Fruit fly (Drosophila melanogaster) whole organism: ENCODE data around the gene Polr2D.

Source experiments
- CG8478 ChIP-seq: fragments of >200 bp; optimal IDR thresholded peaks from 2 replicates; lab custom pipeline; 2018; ENCODE audit warnings: inconsistent platforms
- Dll ChIP-seq: fragments of >200 bp; optimal IDR thresholded peaks from 2 replicates; lab custom pipeline; 2017
- EcR ChIP-seq, 2 experiments: fragments of >200 bp; optimal IDR thresholded peaks; 2 replicates each; lab custom pipeline; 2017; ENCODE audit warnings: missing biosample characterization in 2 of 2, missing genetic modification characterization in 2 of 2, missing genetic modification reagents in 2 of 2
- pan ChIP-seq: fragments of >200 bp; optimal IDR thresholded peaks from 2 replicates; lab custom pipeline; 2017
- psq ChIP-seq: fragments of >200 bp; optimal IDR thresholded peaks from 2 replicates; lab custom pipeline; 2017
- usp ChIP-seq: fragments of >200 bp; optimal IDR thresholded peaks from 2 replicates; lab custom pipeline; 2017; ENCODE audit warnings: missing biosample characterization, missing genetic modification characterization, mixed read lengths

DNA sequence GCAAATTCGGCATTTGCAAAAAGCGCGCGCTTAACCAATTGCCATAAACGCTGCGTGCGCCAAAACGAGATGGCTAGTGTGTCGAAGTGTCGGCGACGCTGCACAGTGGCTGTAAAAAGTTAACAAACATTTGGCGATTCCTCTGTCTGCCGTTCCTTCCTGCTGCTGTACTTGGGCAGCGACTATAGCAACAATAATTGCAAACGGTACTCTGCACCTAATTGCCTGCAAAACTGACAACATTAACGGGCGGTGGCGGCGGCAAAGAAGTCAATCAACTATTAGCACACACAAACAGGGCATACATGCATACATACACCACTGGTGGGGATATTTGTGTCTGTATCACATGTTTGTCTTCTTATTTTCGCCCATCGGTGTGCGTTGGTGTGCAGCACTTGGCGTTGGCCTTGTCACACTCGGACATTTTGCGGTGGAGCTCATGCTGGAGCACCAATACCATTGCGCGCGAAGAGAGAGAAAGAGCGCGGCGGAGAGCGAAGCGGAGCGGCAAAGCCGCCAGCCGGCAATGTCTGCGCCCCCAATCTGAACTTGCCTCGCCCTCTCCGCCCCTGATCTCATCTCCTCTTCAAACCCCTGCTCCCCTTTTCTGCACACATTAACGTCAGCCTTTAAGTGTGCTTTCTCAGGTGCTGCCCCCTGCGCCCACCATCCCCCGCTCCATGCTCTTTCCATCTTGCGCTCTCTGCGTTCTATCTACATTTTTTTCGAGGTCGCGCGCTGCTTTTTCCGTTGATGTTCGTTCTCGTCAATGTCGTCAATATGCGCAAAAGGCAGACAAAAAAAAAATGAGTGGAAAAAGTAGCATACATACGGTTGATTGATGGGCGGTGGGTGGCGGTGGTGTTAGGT, 10.9 kb downstream of the Polr2D start:
- TF ChIP-seq EcR (GFP tag; optimal IDR thresholded peaks at IDR 0.05; lab: Kevin White, UChicago) = peak in 1 of 2 experiments; percentile 79
- no peak for TF ChIP-seq pan (lab: Kevin White, UChicago)
- peak; percentile 89 for TF ChIP-seq CG8478 (lab: Kevin White, UChicago)
- TF ChIP-seq usp (GFP tag; lab: Kevin White, UChicago) = no peak
- peak; percentile 93 for TF ChIP-seq Dll (lab: Kevin White, UChicago)
- no peak for TF ChIP-seq psq (lab: Kevin White, UChicago)
